Worm (Caenorhabditis elegans): ENCODE results near the gene lron-1.

- no peak for TF ChIP-seq ztf-4 (tag; optimal IDR thresholded peaks at IDR 0.05)
- no peak for TF ChIP-seq ztf-11 (tag; optimal IDR thresholded peaks at IDR 0.05)
- TF ChIP-seq snpc-4 (tag; optimal IDR thresholded peaks at IDR 0.05): no peak
These were observed 4.2 kb upstream of the lron-1 start for ce11 chrX:14568258-14568763.

Data from whole organism, L3 larva.